Fruit fly (Drosophila melanogaster): Measurements from ENCODE around the gene CG14086.

DNA sequence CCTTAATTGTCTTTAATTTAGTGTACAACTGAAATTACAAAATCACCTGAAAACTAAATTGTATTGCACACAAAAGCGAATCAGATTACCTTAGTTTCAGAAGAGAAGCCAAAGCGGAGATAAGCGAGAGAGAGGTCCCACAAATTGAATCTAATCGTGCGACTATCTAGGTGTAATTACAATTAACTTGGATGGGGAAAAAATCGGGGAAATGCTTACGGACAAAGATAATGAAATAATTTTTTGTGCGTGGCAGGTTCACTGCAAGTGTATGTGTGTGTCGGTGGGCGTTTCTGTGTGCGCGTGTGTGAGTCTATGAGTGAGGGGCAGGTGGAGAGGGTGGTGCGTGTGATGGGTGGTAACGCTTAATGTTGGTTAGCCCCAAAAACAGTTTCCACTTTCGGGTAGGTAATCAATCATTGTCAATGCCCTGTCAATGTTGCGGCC is 47.2 kb upstream of the CG14086 start:
- no peak for TF ChIP-seq Hr78 (GFP tag; optimal IDR thresholded peaks at IDR 0.05)
- no peak for TF ChIP-seq Mio (GFP tag; optimal IDR thresholded peaks at IDR 0.05)
- TF ChIP-seq h (GFP tag; optimal IDR thresholded peaks at IDR 0.05): no peak
- no peak for TF ChIP-seq foxo (GFP tag; optimal IDR thresholded peaks at IDR 0.05)

Data from whole organism, wandering third instar larva.